Fruit fly (Drosophila melanogaster): ENCODE data around the gene scaf6.

dm6 chr3L:17027310-17027709 is 15.1 kb downstream of the scaf6 start, which contains the start of gene CG7730:
- no peak for TF ChIP-seq Myc (optimal IDR thresholded peaks at IDR 0.05)
- TF ChIP-seq psq (optimal IDR thresholded peaks at IDR 0.05): no peak
- TF ChIP-seq h (optimal IDR thresholded peaks at IDR 0.05): no peak

Data from Kc167 (cell line).